Worm (Caenorhabditis elegans) whole organism, L2 larva: ENCODE measurements around the gene dmd-4.

Source experiments
- F13H6.1 ChIP-seq: sonication (generic microtip); optimal IDR thresholded peaks from 2 replicates; lab custom pipeline; 2016; ENCODE audit warnings: missing genetic modification characterization, missing compliant biosample characterization
- R02D3.7 ChIP-seq: fragments of 150-350 bp; optimal IDR thresholded peaks from 2 replicates; lab custom pipeline; 2014; ENCODE audit warnings: missing biosample characterization, missing genetic modification characterization
- Y55F3AM.14 ChIP-seq: fragments of 200-800 bp; sonication (Bioruptor generic); optimal IDR thresholded peaks from 2 replicates; lab custom pipeline; 2018; ENCODE audit warnings: mild to moderate bottlenecking, missing genetic modification characterization, missing compliant biosample characterization
- alr-1 ChIP-seq: fragments of 150-350 bp; optimal IDR thresholded peaks from 2 replicates; lab custom pipeline; 2014; ENCODE audit warnings: missing biosample characterization, missing genetic modification characterization
- aly-2 ChIP-seq: fragments of 150-350 bp; optimal IDR thresholded peaks from 2 replicates; lab custom pipeline; 2014; ENCODE audit warnings: missing biosample characterization, missing genetic modification characterization
- ama-1 ChIP-seq: fragments of 150-350 bp; optimal IDR thresholded peaks from 2 replicates; lab custom pipeline; 2018; ENCODE audit warnings: inconsistent platforms
- blmp-1 ChIP-seq: sonication (generic microtip); optimal IDR thresholded peaks from 2 replicates; lab custom pipeline; 2017; ENCODE audit warnings: missing genetic modification characterization, mild to moderate bottlenecking, missing compliant biosample characterization, antibody characterized with exemption, moderate library complexity; ENCODE audit not compliant: insufficient read depth
- crh-2 ChIP-seq: sonication (generic microtip); optimal IDR thresholded peaks from 2 replicates; lab custom pipeline; 2017; ENCODE audit warnings: missing biosample characterization, missing genetic modification characterization
- dmd-4 ChIP-seq: sonication (generic microtip); optimal IDR thresholded peaks from 2 replicates; lab custom pipeline; 2017; ENCODE audit warnings: missing biosample characterization, missing genetic modification characterization
- egl-27 ChIP-seq: sonication (generic microtip); optimal IDR thresholded peaks from 3 replicates; lab custom pipeline; 2017; ENCODE audit warnings: missing biosample characterization, missing genetic modification reagents, missing genetic modification characterization
- elt-3 ChIP-seq: sonication (generic microtip); optimal IDR thresholded peaks from 2 replicates; lab custom pipeline; 2017; ENCODE audit warnings: missing biosample characterization, missing genetic modification characterization
- fos-1 ChIP-seq: fragments of 150-350 bp; optimal IDR thresholded peaks from 2 replicates; lab custom pipeline; 2014; ENCODE audit warnings: missing biosample characterization, missing genetic modification characterization
- lin-11 ChIP-seq: fragments of 150-350 bp; sonication (generic microtip); optimal IDR thresholded peaks from 2 replicates; lab custom pipeline; 2014; ENCODE audit warnings: missing biosample characterization, missing genetic modification characterization, inconsistent platforms, mixed read lengths
- lin-13 ChIP-seq: fragments of 150-350 bp; optimal IDR thresholded peaks from 2 replicates; lab custom pipeline; 2014; ENCODE audit warnings: missing biosample characterization, missing genetic modification reagents, missing genetic modification characterization
- lin-39 ChIP-seq: fragments of 150-350 bp; optimal IDR thresholded peaks from 2 replicates; lab custom pipeline; 2014; ENCODE audit warnings: missing biosample characterization, missing genetic modification reagents, missing genetic modification characterization
- lsy-2 ChIP-seq, 2 experiments: fragments of 150-350 bp in 1 of 2; sonication (generic microtip) in 1 of 2; optimal IDR thresholded peaks; 2 replicates each; lab custom pipeline; 2014 to 2017; ENCODE audit warnings: missing biosample characterization in 2 of 2, missing genetic modification characterization in 2 of 2
- mab-5 ChIP-seq: fragments of 150-350 bp; optimal IDR thresholded peaks from 2 replicates; lab custom pipeline; 2014; ENCODE audit warnings: missing biosample characterization, missing genetic modification characterization
- mbf-1 ChIP-seq: sonication (generic microtip); optimal IDR thresholded peaks from 2 replicates; lab custom pipeline; 2017; ENCODE audit warnings: missing biosample characterization, missing genetic modification characterization
- nhr-10 ChIP-seq: sonication (generic microtip); optimal IDR thresholded peaks from 2 replicates; lab custom pipeline; 2017; ENCODE audit warnings: missing biosample characterization, missing genetic modification characterization
- nhr-11 ChIP-seq: fragments of 150-350 bp; optimal IDR thresholded peaks from 2 replicates; lab custom pipeline; 2014; ENCODE audit warnings: missing biosample characterization, missing genetic modification characterization
- nhr-12 ChIP-seq: fragments of 150-350 bp; optimal IDR thresholded peaks from 2 replicates; lab custom pipeline; 2014; ENCODE audit warnings: missing biosample characterization, missing genetic modification characterization
- nhr-129 ChIP-seq: fragments of 150-350 bp; optimal IDR thresholded peaks from 2 replicates; lab custom pipeline; 2014; ENCODE audit warnings: missing biosample characterization, missing genetic modification characterization
- nhr-23 ChIP-seq: fragments of 150-350 bp; optimal IDR thresholded peaks from 2 replicates; lab custom pipeline; 2014; ENCODE audit warnings: missing biosample characterization, missing genetic modification reagents, missing genetic modification characterization
- nhr-237 ChIP-seq: fragments of 150-350 bp; optimal IDR thresholded peaks from 2 replicates; lab custom pipeline; 2014; ENCODE audit warnings: missing biosample characterization, missing genetic modification characterization
- nhr-25 ChIP-seq: fragments of 150-350 bp; sonication (generic microtip); optimal IDR thresholded peaks from 3 replicates; lab custom pipeline; 2014; ENCODE audit warnings: missing biosample characterization, missing genetic modification characterization
- nhr-77 ChIP-seq: fragments of 150-350 bp; optimal IDR thresholded peaks from 2 replicates; lab custom pipeline; 2014; ENCODE audit warnings: missing biosample characterization, missing genetic modification characterization
- peb-1 ChIP-seq: fragments of 150-350 bp; optimal IDR thresholded peaks from 2 replicates; lab custom pipeline; 2014; ENCODE audit warnings: missing biosample characterization, missing genetic modification characterization
- sem-4 ChIP-seq: fragments of 150-350 bp; optimal IDR thresholded peaks from 2 replicates; lab custom pipeline; 2014; ENCODE audit warnings: missing biosample characterization, missing genetic modification reagents, missing genetic modification characterization
- sma-3 ChIP-seq: sonication (generic microtip); optimal IDR thresholded peaks from 2 replicates; lab custom pipeline; 2016; ENCODE audit warnings: missing genetic modification reagents, missing genetic modification characterization, missing compliant biosample characterization
- sma-9 ChIP-seq, 2 experiments: fragments of 150-350 bp in 1 of 2; sonication (generic microtip) in 1 of 2; optimal IDR thresholded peaks; 2 replicates each; lab custom pipeline; 2014 to 2016; ENCODE audit warnings: missing genetic modification characterization in 2 of 2, mild to moderate bottlenecking in 1 of 2, missing biosample characterization in 1 of 2, missing compliant biosample characterization in 1 of 2, missing genetic modification reagents in 1 of 2, moderate library complexity in 1 of 2
- unc-39 ChIP-seq: fragments of 150-350 bp; optimal IDR thresholded peaks from 2 replicates; lab custom pipeline; 2014; ENCODE audit warnings: missing biosample characterization, missing genetic modification characterization
- unc-55 ChIP-seq: fragments of 150-350 bp; sonication (generic microtip); optimal IDR thresholded peaks from 3 replicates; lab custom pipeline; 2014; ENCODE audit warnings: missing biosample characterization, missing genetic modification reagents, missing genetic modification characterization
- unc-62 ChIP-seq: fragments of 150-350 bp; optimal IDR thresholded peaks from 2 replicates; lab custom pipeline; 2014; ENCODE audit warnings: missing biosample characterization, missing genetic modification reagents, missing genetic modification characterization
- zag-1 ChIP-seq: fragments of 150-350 bp; optimal IDR thresholded peaks from 2 replicates; lab custom pipeline; 2014; ENCODE audit warnings: missing biosample characterization, missing genetic modification characterization
- ztf-11 ChIP-seq: sonication (generic microtip); optimal IDR thresholded peaks from 2 replicates; lab custom pipeline; 2017; ENCODE audit warnings: missing biosample characterization, missing genetic modification characterization

Gene dmd-4

ce11 chrX:14861752-14862151 is at the start of gene dmd-4:
Gene dmd-4 (minus strand): TSS chrX:14861852.
- TF ChIP-seq ama-1: no peak
- TF ChIP-seq sem-4 (tag; lab: Kevin White, UChicago): no peak
- no peak for TF ChIP-seq zag-1 (tag; lab: Kevin White, UChicago)
- no peak for TF ChIP-seq nhr-12 (tag; lab: Kevin White, UChicago)
- TF ChIP-seq unc-62 (GFP tag; lab: Kevin White, UChicago): no peak
- no peak for TF ChIP-seq lin-39 (tag; lab: Kevin White, UChicago)
- no peak for TF ChIP-seq dmd-4
- TF ChIP-seq F13H6.1: no peak
- no peak for TF ChIP-seq elt-3 (tag; lab: Kevin White, UChicago)
- no peak for TF ChIP-seq nhr-11
- TF ChIP-seq nhr-77 (tag; lab: Kevin White, UChicago): no peak
- TF ChIP-seq nhr-237 (tag; lab: Kevin White, UChicago): no peak
- no peak for TF ChIP-seq R02D3.7 (tag; lab: Kevin White, UChicago)
- TF ChIP-seq mab-5 (tag; lab: Kevin White, UChicago): no peak
- no peak for TF ChIP-seq fos-1 (tag; lab: Kevin White, UChicago)
- TF ChIP-seq ztf-11: no peak

ce11 chrX:14910689-14911088 is 49.0 kb upstream of the dmd-4 start:
- no peak for TF ChIP-seq zag-1 (tag; lab: Kevin White, UChicago)
- TF ChIP-seq nhr-10 (tag; lab: Kevin White, UChicago): no peak
- TF ChIP-seq nhr-237 (tag; lab: Kevin White, UChicago): no peak

- TF ChIP-seq nhr-25 (tag; lab: Kevin White, UChicago) (no peak), fos-1 (tag; lab: Kevin White, UChicago) (no peak), crh-2 (tag; lab: Kevin White, UChicago) (no peak), unc-55 (no peak), lin-13 (GFP tag; lab: Kevin White, UChicago) (no peak), dmd-4 (no peak), sma-3 (GFP tag; lab: Kevin White, UChicago) (no peak), Y55F3AM.14 (GFP tag; lab: Kevin White, UChicago) (no peak), nhr-10 (tag; lab: Kevin White, UChicago) (no peak), sem-4 (tag; lab: Kevin White, UChicago) (no peak), lin-11 (tag; lab: Kevin White, UChicago) (no peak), ztf-11 (no peak), lin-39 (tag; lab: Kevin White, UChicago) (no peak)
Measured at ce11 chrX:14907257-14907801, 45.7 kb upstream of the dmd-4 start.

- no peak for TF ChIP-seq fos-1 (tag; lab: Kevin White, UChicago)
- TF ChIP-seq nhr-129 (tag; lab: Kevin White, UChicago): no peak
- TF ChIP-seq ama-1: no peak
- TF ChIP-seq nhr-23 (tag; lab: Kevin White, UChicago): no peak
- TF ChIP-seq lin-13 (GFP tag; lab: Kevin White, UChicago): no peak
- TF ChIP-seq R02D3.7 (tag; lab: Kevin White, UChicago): no peak
- no peak for TF ChIP-seq peb-1 (tag; lab: Kevin White, UChicago)
- no peak for TF ChIP-seq mab-5 (tag; lab: Kevin White, UChicago)
- TF ChIP-seq unc-39: no peak
- no peak for TF ChIP-seq Y55F3AM.14 (GFP tag; lab: Kevin White, UChicago)
- TF ChIP-seq aly-2 (tag; lab: Kevin White, UChicago): no peak
- no peak for TF ChIP-seq alr-1 (tag; lab: Kevin White, UChicago)
- no peak for TF ChIP-seq crh-2 (tag; lab: Kevin White, UChicago)
- no peak for TF ChIP-seq lin-11 (tag; lab: Kevin White, UChicago)
- TF ChIP-seq nhr-25 (tag; lab: Kevin White, UChicago): no peak
Measured at ce11 chrX:14905161-14905560, 43.5 kb upstream of the dmd-4 start, which contains the start of gene hex-5. Gene hex-5 (minus strand): TSS chrX:14905261.

ce11 chrX:14903424-14903823 is 41.8 kb upstream of the dmd-4 start:
- TF ChIP-seq egl-27 (no peak), nhr-237 (tag; lab: Kevin White, UChicago) (no peak), ztf-11 (no peak), mbf-1 (tag; lab: Kevin White, UChicago) (no peak), lsy-2 (tag; optimal IDR thresholded peaks at IDR 0.05; lab: Kevin White, UChicago) (no peak), lin-39 (tag; lab: Kevin White, UChicago) (no peak), sma-9 (GFP tag; optimal IDR thresholded peaks at IDR 0.05; lab: Kevin White, UChicago) (peak; percentile 38), sma-9 (tag; optimal IDR thresholded peaks at IDR 0.05; lab: Kevin White, UChicago) (no peak), blmp-1 (tag; lab: Kevin White, UChicago) (peak; percentile 55), Y55F3AM.14 (GFP tag; lab: Kevin White, UChicago) (no peak)
